Fruit fly (Drosophila melanogaster) whole organism, prepupa: ENCODE data around the gene CG10096.

Experiments
- CG6808 ChIP-seq: fragments of 200-800 bp; sonication (Bioruptor generic); optimal IDR thresholded peaks from 3 replicates; lab custom pipeline; 2017; ENCODE audit warnings: missing biosample characterization, missing genetic modification characterization, mild to moderate bottlenecking, moderate library complexity, missing genetic modification reagents
- CG6854 ChIP-seq: fragments of 200-800 bp; sonication (Bioruptor generic); optimal IDR thresholded peaks from 2 replicates; lab custom pipeline; 2017; ENCODE audit warnings: missing biosample characterization, mild to moderate bottlenecking, missing genetic modification characterization
- Gug ChIP-seq: fragments of 200-800 bp; sonication (Bioruptor generic); IDR thresholded peaks from 2 replicates; pipeline ENCODE4 v1.3.6; 2022; ENCODE audit warnings: missing biosample characterization, missing genetic modification characterization
- Lpt ChIP-seq: fragments of 200-800 bp; sonication (Bioruptor generic); optimal IDR thresholded peaks from 3 replicates; lab custom pipeline; 2016; ENCODE audit warnings: missing biosample characterization, missing genetic modification characterization
- Smox ChIP-seq: fragments of 200-800 bp; sonication (Bioruptor generic); optimal IDR thresholded peaks from 3 replicates; lab custom pipeline; 2016; ENCODE audit warnings: missing biosample characterization, missing genetic modification characterization
- acj6 ChIP-seq: fragments of 200-800 bp; sonication (Bioruptor generic); optimal IDR thresholded peaks from 3 replicates; lab custom pipeline; 2016; ENCODE audit warnings: missing biosample characterization, missing genetic modification characterization
- svp ChIP-seq: fragments of 200-800 bp; sonication (Bioruptor generic); peaks from one replicate; lab custom pipeline; 2016; ENCODE audit warnings: missing biosample characterization, missing genetic modification characterization

DNA sequence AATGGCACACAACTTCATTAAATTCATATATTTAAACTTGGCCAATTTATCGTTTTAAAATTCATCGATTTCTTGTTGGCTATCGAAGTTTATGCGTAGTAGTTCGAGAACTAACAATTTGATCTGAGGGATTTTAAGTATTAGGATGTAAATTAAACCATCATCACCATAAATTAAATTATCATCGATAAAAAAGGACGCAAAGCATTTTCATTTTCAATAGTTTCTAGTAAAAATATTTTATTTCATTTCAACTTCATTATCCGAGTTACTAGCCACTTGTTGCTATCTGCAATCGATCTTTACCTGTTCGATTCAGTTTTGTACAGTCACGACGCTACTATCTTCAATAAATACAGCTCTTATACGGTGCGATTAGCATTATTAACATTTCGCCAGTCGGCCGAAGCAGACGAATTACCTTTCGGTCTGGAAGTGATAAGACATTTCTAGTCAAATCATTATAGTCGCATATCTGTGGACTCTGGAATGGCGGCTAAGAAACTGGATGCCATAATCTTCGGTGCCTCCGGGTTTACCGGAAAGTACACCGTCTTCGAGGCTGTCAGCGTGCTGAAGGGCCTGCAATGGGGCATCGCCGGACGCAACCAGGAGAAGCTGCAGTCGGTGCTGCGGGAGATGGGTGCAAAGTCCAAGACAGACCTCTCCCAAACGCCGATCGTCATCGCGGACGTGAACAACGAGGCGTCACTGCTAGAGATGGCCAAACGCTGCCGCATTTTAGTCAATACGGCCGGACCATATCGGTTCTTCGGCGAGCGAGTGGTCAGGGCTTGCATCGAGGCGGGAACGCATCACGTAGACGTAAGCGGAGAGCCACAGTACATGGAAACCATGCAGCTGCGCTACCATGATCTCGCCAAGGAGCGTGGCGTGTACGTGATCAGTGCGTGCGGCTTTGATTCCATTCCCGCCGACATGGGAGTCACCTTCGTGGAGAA, 10.7 kb upstream of the CG10096 start, which contains the start of gene CG5167:
- TF ChIP-seq CG6854 (GFP tag; lab: Kevin White, UChicago) (peak; percentile 59), Smox (GFP tag; lab: Kevin White, UChicago) (no peak), acj6 (GFP tag; lab: Kevin White, UChicago) (no peak), Gug (GFP tag; lab: Robert Waterston, UW) (no peak; the same call in 1 of the 2 replicates), CG6808 (GFP tag; lab: Kevin White, UChicago) (peak; percentile 76), Lpt (GFP tag; lab: Kevin White, UChicago) (peak; percentile 9), svp (GFP tag; lab: Kevin White, UChicago) (peak; percentile 69)
